Worm (Caenorhabditis elegans) whole organism, L2 larva: Measurements from ENCODE around the gene chil-1.

Source experiments
- R02D3.7 ChIP-seq: fragments of 150-350 bp; optimal IDR thresholded peaks from 2 replicates; lab custom pipeline; 2014; ENCODE audit warnings: missing biosample characterization, missing genetic modification characterization
- ama-1 ChIP-seq: fragments of 150-350 bp; optimal IDR thresholded peaks from 2 replicates; lab custom pipeline; 2018; ENCODE audit warnings: inconsistent platforms
- ceh-82 ChIP-seq: fragments of 150-350 bp; optimal IDR thresholded peaks from 2 replicates; lab custom pipeline; 2014; ENCODE audit warnings: missing biosample characterization, missing genetic modification characterization
- elt-3 ChIP-seq: sonication (generic microtip); optimal IDR thresholded peaks from 2 replicates; lab custom pipeline; 2017; ENCODE audit warnings: missing biosample characterization, missing genetic modification characterization
- fos-1 ChIP-seq: fragments of 150-350 bp; optimal IDR thresholded peaks from 2 replicates; lab custom pipeline; 2014; ENCODE audit warnings: missing biosample characterization, missing genetic modification characterization
- lin-13 ChIP-seq: fragments of 150-350 bp; optimal IDR thresholded peaks from 2 replicates; lab custom pipeline; 2014; ENCODE audit warnings: missing biosample characterization, missing genetic modification reagents, missing genetic modification characterization
- lin-39 ChIP-seq: fragments of 150-350 bp; optimal IDR thresholded peaks from 2 replicates; lab custom pipeline; 2014; ENCODE audit warnings: missing biosample characterization, missing genetic modification reagents, missing genetic modification characterization
- nhr-237 ChIP-seq: fragments of 150-350 bp; optimal IDR thresholded peaks from 2 replicates; lab custom pipeline; 2014; ENCODE audit warnings: missing biosample characterization, missing genetic modification characterization
- nhr-77 ChIP-seq: fragments of 150-350 bp; optimal IDR thresholded peaks from 2 replicates; lab custom pipeline; 2014; ENCODE audit warnings: missing biosample characterization, missing genetic modification characterization
- skn-1 ChIP-seq: sonication (generic microtip); optimal IDR thresholded peaks from 2 replicates; lab custom pipeline; 2017; ENCODE audit warnings: missing biosample characterization, missing genetic modification characterization
- unc-39 ChIP-seq: fragments of 150-350 bp; optimal IDR thresholded peaks from 2 replicates; lab custom pipeline; 2014; ENCODE audit warnings: missing biosample characterization, missing genetic modification characterization
- unc-62 ChIP-seq: fragments of 150-350 bp; optimal IDR thresholded peaks from 2 replicates; lab custom pipeline; 2014; ENCODE audit warnings: missing biosample characterization, missing genetic modification reagents, missing genetic modification characterization

- TF ChIP-seq lin-39 (tag; lab: Kevin White, UChicago), result no peak
- no peak for TF ChIP-seq skn-1 (tag; lab: Kevin White, UChicago)
- TF ChIP-seq ama-1 (lab: Kevin White, UChicago), result no peak
- TF ChIP-seq ceh-82 (tag; lab: Kevin White, UChicago), result no peak
- TF ChIP-seq unc-62 (GFP tag; lab: Kevin White, UChicago), result no peak
- no peak for TF ChIP-seq unc-39
- no peak for TF ChIP-seq R02D3.7 (tag; lab: Kevin White, UChicago)
- no peak for TF ChIP-seq lin-13 (GFP tag; lab: Kevin White, UChicago)
- TF ChIP-seq nhr-77 (tag; lab: Kevin White, UChicago), result no peak
- no peak for TF ChIP-seq elt-3
- no peak for TF ChIP-seq fos-1 (tag; lab: Kevin White, UChicago)
- TF ChIP-seq nhr-237 (tag; lab: Kevin White, UChicago), result no peak
These were observed 37.2 kb downstream of the chil-1 start, which contains the start of gene ZK938.1 for ce11 chrII:9829108-9829507.
